Worm (Caenorhabditis elegans): ENCODE data around the gene nfyc-1.

- TF ChIP-seq lim-6 (tag; optimal IDR thresholded peaks at IDR 0.05) (no peak), sox-4 (tag; optimal IDR thresholded peaks at IDR 0.05) (no peak), ama-1 (optimal IDR thresholded peaks at IDR 0.05) (no peak), sdc-2 (tag; optimal IDR thresholded peaks at IDR 0.05) (no peak), dmd-4 (tag; optimal IDR thresholded peaks at IDR 0.05; ENCODE audit: borderline replicate concordance) (no peak), pag-3 (tag; optimal IDR thresholded peaks at IDR 0.05; ENCODE audit: borderline replicate concordance) (no peak), ceh-9 (tag; optimal IDR thresholded peaks at IDR 0.05) (no peak), ceh-24 (tag; optimal IDR thresholded peaks at IDR 0.05) (no peak), elt-2 (tag; optimal IDR thresholded peaks at IDR 0.05) (no peak), fkh-6 (tag; optimal IDR thresholded peaks at IDR 0.05) (no peak), fkh-10 (GFP tag; optimal IDR thresholded peaks at IDR 0.05) (no peak)
Observed at ce11 chrII:44740-45139, 1.0 kb downstream of the nfyc-1 start, which contains the start of gene rpoa-49.
